Fruit fly (Drosophila melanogaster): ENCODE data around the gene CG3631.

Gene CG3631

dm6 chr3R:14893791-14894782, 14.8 kb downstream of the CG3631 start, which contains the start of gene Dph2:
Gene Dph2 (minus strand): TSS chr3R:14893954.
- TF ChIP-seq noc (tag; optimal IDR thresholded peaks at IDR 0.05): peak; percentile 28

- no peak for TF ChIP-seq noc (tag; optimal IDR thresholded peaks at IDR 0.05)
These were observed 15.4 kb downstream of the CG3631 start, which contains the start of gene CG14860 for dm6 chr3R:14894783-14894883. Gene CG14860 (plus strand): TSS chr3R:14894784.

dm6 chr3R:14898280-14898756, 19.1 kb downstream of the CG3631 start, which contains the start of the genes Nup93-2 and CG3817:
Gene Nup93-2 (minus strand): TSS chr3R:14898372.
Gene CG3817 (plus strand): TSS chr3R:14898739.
- no peak for TF ChIP-seq noc (tag; optimal IDR thresholded peaks at IDR 0.05)

- no peak for TF ChIP-seq noc (tag; optimal IDR thresholded peaks at IDR 0.05)
These were observed 20.9 kb downstream of the CG3631 start, which contains the start of gene VhaPPA1-2 for dm6 chr3R:14900177-14900576. Gene VhaPPA1-2 (minus strand): TSS chr3R:14900277.

- TF ChIP-seq noc (tag; optimal IDR thresholded peaks at IDR 0.05): no peak
These were observed 22.4 kb downstream of the CG3631 start, which contains the start of gene RpS5b for dm6 chr3R:14901408-14902352. Gene RpS5b (minus strand): TSS chr3R:14901563.

- peak; percentile 11 for TF ChIP-seq noc (tag; optimal IDR thresholded peaks at IDR 0.05)
These were observed 24.7 kb downstream of the CG3631 start, which contains the start of gene VhaPPA1-1 for dm6 chr3R:14903837-14904431. Gene VhaPPA1-1 (minus strand): TSS chr3R:14904061.

- TF ChIP-seq noc (tag; optimal IDR thresholded peaks at IDR 0.05): no peak
These were observed 33.3 kb downstream of the CG3631 start for dm6 chr3R:14912449-14912987.

- TF ChIP-seq noc (tag; optimal IDR thresholded peaks at IDR 0.05): peak; percentile 31
These were observed 38.9 kb downstream of the CG3631 start, which contains the start of gene Sdr for dm6 chr3R:14917927-14918829. Gene Sdr (plus strand): TSS chr3R:14918628.

Data from whole organism, larva.